Worm (Caenorhabditis elegans) whole organism, mixed stage, embryonic: ENCODE data around the gene slc-25A18.2.

Source experiments
- ceh-83 ChIP-seq: fragments of 200-800 bp; sonication (Bioruptor generic); optimal IDR thresholded peaks from 2 replicates; lab custom pipeline; 2018; ENCODE audit warnings: mild to moderate bottlenecking, missing genetic modification characterization, missing compliant biosample characterization
- ces-1 ChIP-seq: fragments of 150-350 bp; optimal IDR thresholded peaks from 2 replicates; lab custom pipeline; 2014; ENCODE audit warnings: missing biosample characterization, missing genetic modification reagents, missing genetic modification characterization
- cnd-1 ChIP-seq: fragments of 200-800 bp; sonication (Bioruptor generic); optimal IDR thresholded peaks from 2 replicates; lab custom pipeline; 2018; ENCODE audit warnings: mild to moderate bottlenecking, missing genetic modification characterization, missing compliant biosample characterization
- lin-13 ChIP-seq: fragments of 150-350 bp; optimal IDR thresholded peaks from 2 replicates; lab custom pipeline; 2014; ENCODE audit warnings: missing biosample characterization, missing genetic modification characterization
- nhr-12 ChIP-seq: fragments of 150-350 bp; optimal IDR thresholded peaks from 2 replicates; lab custom pipeline; 2014; ENCODE audit warnings: missing biosample characterization, missing genetic modification characterization
- nhr-237 ChIP-seq: fragments of 150-350 bp; optimal IDR thresholded peaks from 2 replicates; lab custom pipeline; 2014; ENCODE audit warnings: missing biosample characterization, missing genetic modification characterization
- pha-4 ChIP-seq: fragments of 150-350 bp; optimal IDR thresholded peaks from 2 replicates; lab custom pipeline; 2018; ENCODE audit warnings: missing biosample characterization, missing genetic modification reagents, missing genetic modification characterization
- snpc-4 ChIP-seq: fragments of 150-350 bp; optimal IDR thresholded peaks from 2 replicates; lab custom pipeline; 2014; ENCODE audit warnings: missing biosample characterization, missing genetic modification characterization
- ztf-11 ChIP-seq: fragments of 150-350 bp; optimal IDR thresholded peaks from 2 replicates; lab custom pipeline; 2014; ENCODE audit warnings: missing biosample characterization, missing genetic modification characterization

- TF ChIP-seq nhr-237 (tag; lab: Kevin White, UChicago) (no peak), ceh-83 (no peak), snpc-4 (no peak), ztf-11 (tag; lab: Kevin White, UChicago) (no peak), lin-13 (tag; lab: Kevin White, UChicago) (no peak), ces-1 (GFP tag; lab: Kevin White, UChicago) (no peak), cnd-1 (tag; lab: Kevin White, UChicago) (no peak), pha-4 (tag; lab: Kevin White, UChicago) (no peak), nhr-12 (tag; lab: Kevin White, UChicago) (no peak)
Observed at ce11 chrIV:7440238-7440637, 34.6 kb upstream of the slc-25A18.2 start.
